Fruit fly (Drosophila melanogaster) whole organism, embryonic: ENCODE results near the gene Atg14.

Experiments
- BtbVII ChIP-seq: fragments of 200-800 bp; sonication (Bioruptor generic); optimal IDR thresholded peaks from 3 replicates; lab custom pipeline; 2017; ENCODE audit warnings: missing biosample characterization, mild to moderate bottlenecking, missing genetic modification characterization
- CG12391 ChIP-seq: fragments of 200-800 bp; sonication (Bioruptor generic); optimal IDR thresholded peaks from 3 replicates; lab custom pipeline; 2018; ENCODE audit warnings: missing biosample characterization, mild to moderate bottlenecking, missing genetic modification characterization, moderate library complexity
- CG14014 ChIP-seq: fragments of 200-800 bp; sonication (Bioruptor generic); IDR thresholded peaks from 2 replicates; pipeline ENCODE4 v1.3.6; 2022; ENCODE audit warnings: missing biosample characterization, missing genetic modification characterization
- CG1529 ChIP-seq: fragments of 200-800 bp; sonication (Bioruptor generic); optimal IDR thresholded peaks from 3 replicates; lab custom pipeline; 2018; ENCODE audit warnings: missing biosample characterization, missing genetic modification characterization
- E2f2 ChIP-seq: fragments of 200-800 bp; sonication (Bioruptor generic); IDR thresholded peaks from 2 replicates; pipeline ENCODE4 v1.3.6; 2022; ENCODE audit warnings: missing biosample characterization, missing genetic modification characterization
- Pdp1 ChIP-seq, 2 experiments: fragments of 200-800 bp; sonication (Bioruptor generic); optimal IDR thresholded peaks; 3 replicates each; lab custom pipeline; 2016; ENCODE audit warnings: missing biosample characterization in 2 of 2, missing genetic modification characterization in 2 of 2, mild to moderate bottlenecking in 1 of 2, moderate library complexity in 1 of 2
- Scr ChIP-seq: fragments of 200-800 bp; sonication (Bioruptor generic); IDR thresholded peaks from 2 replicates; pipeline ENCODE4 v1.3.6; 2022; ENCODE audit warnings: missing biosample characterization, missing genetic modification characterization; ENCODE audit not compliant: partially characterized antibody
- Six4 ChIP-seq: fragments of 200-800 bp; sonication (Bioruptor generic); optimal IDR thresholded peaks from 2 replicates; lab custom pipeline; 2016; ENCODE audit warnings: missing biosample characterization, missing genetic modification characterization
- mirr ChIP-seq: fragments of 200-800 bp; sonication (Bioruptor generic); optimal IDR thresholded peaks from 3 replicates; lab custom pipeline; 2018; ENCODE audit warnings: missing biosample characterization, mild to moderate bottlenecking, missing genetic modification characterization

DNA sequence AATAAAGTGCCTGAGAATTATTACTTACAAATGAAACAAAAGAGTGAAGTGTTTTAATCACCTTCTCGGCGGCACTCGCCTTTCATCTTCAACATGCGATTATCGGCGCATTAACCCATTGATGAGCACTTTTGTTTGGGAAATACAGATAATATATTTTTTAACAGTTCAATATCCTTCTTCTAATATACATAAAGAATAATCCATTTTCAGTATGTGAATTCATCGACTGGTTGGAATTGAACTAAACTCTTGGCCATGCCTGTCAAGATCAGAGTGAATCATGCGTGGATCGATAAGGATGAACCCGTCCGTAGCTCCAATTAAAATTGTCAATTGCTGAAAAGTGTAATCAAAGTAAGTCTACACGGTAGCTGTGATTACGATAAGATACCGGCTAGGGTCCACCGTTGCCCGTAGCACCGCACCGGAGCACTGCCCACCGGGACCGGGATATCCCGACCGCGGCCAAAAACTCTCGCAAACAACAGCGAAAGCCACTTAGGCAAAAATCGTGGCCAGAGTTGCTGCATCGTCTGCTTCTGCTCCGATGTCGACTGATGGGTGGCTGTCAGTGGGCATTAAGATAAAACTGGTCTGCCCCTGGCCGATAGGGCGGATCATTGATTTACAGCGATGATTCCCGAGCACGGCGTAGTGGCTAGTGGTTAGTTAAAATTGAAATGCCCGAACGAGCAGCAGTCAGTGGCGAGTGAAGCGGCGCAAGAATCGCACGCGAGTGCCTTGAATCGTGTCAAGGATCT lies 48.9 kb downstream of the Atg14 start, which contains the start of gene CG11898:
- TF ChIP-seq CG1529 (GFP tag; lab: Kevin White, UChicago) (no peak), Scr (GFP tag; lab: Robert Waterston, UW) (no peak), Pdp1 (GFP tag; optimal IDR thresholded peaks at IDR 0.05; lab: Kevin White, UChicago) (no peak), CG14014 (GFP tag; lab: Robert Waterston, UW) (no peak), BtbVII (no peak), Six4 (GFP tag; lab: Kevin White, UChicago) (no peak), mirr (GFP tag; lab: Kevin White, UChicago) (peak; percentile 36), CG12391 (tag; lab: Kevin White, UChicago) (no peak), E2f2 (GFP tag; lab: Robert Waterston, UW) (no peak)
